Worm (Caenorhabditis elegans) whole organism, mixed stage, embryonic: ENCODE measurements around the gene C49A9.2.
"Not testable (repeated sequence)": the region's sequence is repeated elsewhere in the genome, so short reads cannot be mapped to it uniquely, and the experiment has no call there.

Source experiments
- M03D4.4 ChIP-seq: sonication (generic microtip); optimal IDR thresholded peaks from 2 replicates; lab custom pipeline; 2017; ENCODE audit warnings: mild to moderate bottlenecking, missing genetic modification characterization, missing compliant biosample characterization
- bed-3 ChIP-seq: fragments of 200-800 bp; sonication (Bioruptor generic); optimal IDR thresholded peaks from 3 replicates; lab custom pipeline; 2018; ENCODE audit warnings: mild to moderate bottlenecking, missing genetic modification characterization, moderate library complexity, missing compliant biosample characterization
- blmp-1 ChIP-seq: fragments of 150-350 bp; optimal IDR thresholded peaks from 2 replicates; lab custom pipeline; 2014; ENCODE audit warnings: missing biosample characterization, missing genetic modification characterization
- ceh-43 ChIP-seq: fragments of 200-800 bp; sonication (Bioruptor generic); optimal IDR thresholded peaks from 2 replicates; lab custom pipeline; 2018; ENCODE audit warnings: mild to moderate bottlenecking, missing genetic modification characterization, moderate library complexity, missing compliant biosample characterization
- ceh-83 ChIP-seq: fragments of 200-800 bp; sonication (Bioruptor generic); optimal IDR thresholded peaks from 2 replicates; lab custom pipeline; 2018; ENCODE audit warnings: mild to moderate bottlenecking, missing genetic modification characterization, missing compliant biosample characterization
- ces-1 ChIP-seq: fragments of 150-350 bp; optimal IDR thresholded peaks from 2 replicates; lab custom pipeline; 2014; ENCODE audit warnings: missing biosample characterization, missing genetic modification reagents, missing genetic modification characterization
- drap-1 ChIP-seq: fragments of 200-800 bp; sonication (Bioruptor generic); optimal IDR thresholded peaks from 3 replicates; lab custom pipeline; 2018; ENCODE audit warnings: mild to moderate bottlenecking, missing genetic modification characterization, missing compliant biosample characterization
- elt-1 ChIP-seq: sonication (generic microtip); optimal IDR thresholded peaks from 2 replicates; lab custom pipeline; 2017; ENCODE audit warnings: missing genetic modification characterization, mild to moderate bottlenecking, missing compliant biosample characterization, antibody characterized with exemption, moderate library complexity, borderline replicate concordance; ENCODE audit not compliant: insufficient read depth
- flh-1 ChIP-seq: fragments of 200-800 bp; sonication (Bioruptor generic); optimal IDR thresholded peaks from 2 replicates; lab custom pipeline; 2018; ENCODE audit warnings: mild to moderate bottlenecking, missing genetic modification characterization, moderate library complexity, missing compliant biosample characterization
- ham-2 ChIP-seq: fragments of 200-800 bp; sonication (Bioruptor generic); optimal IDR thresholded peaks from 2 replicates; lab custom pipeline; 2018; ENCODE audit warnings: mild to moderate bottlenecking, missing genetic modification characterization, missing compliant biosample characterization
- hlh-1 ChIP-seq: fragments of 150-350 bp; optimal IDR thresholded peaks from 2 replicates; lab custom pipeline; 2014; ENCODE audit warnings: missing biosample characterization, missing genetic modification reagents, missing genetic modification characterization
- lin-13 ChIP-seq: fragments of 150-350 bp; optimal IDR thresholded peaks from 2 replicates; lab custom pipeline; 2014; ENCODE audit warnings: missing biosample characterization, missing genetic modification characterization
- lsy-2 ChIP-seq: fragments of 150-350 bp; optimal IDR thresholded peaks from 2 replicates; lab custom pipeline; 2014; ENCODE audit warnings: missing biosample characterization, missing genetic modification characterization
- mab-5 ChIP-seq: fragments of 150-350 bp; optimal IDR thresholded peaks from 2 replicates; lab custom pipeline; 2014; ENCODE audit warnings: missing biosample characterization, missing genetic modification characterization
- mep-1 ChIP-seq: fragments of 150-350 bp; optimal IDR thresholded peaks from 2 replicates; lab custom pipeline; 2017; ENCODE audit warnings: missing biosample characterization, missing genetic modification reagents, missing genetic modification characterization, inconsistent platforms
- mls-2 ChIP-seq: sonication (generic microtip); optimal IDR thresholded peaks from 2 replicates; lab custom pipeline; 2016; ENCODE audit warnings: mild to moderate bottlenecking, missing genetic modification characterization, moderate library complexity, missing compliant biosample characterization
- nhr-12 ChIP-seq: fragments of 150-350 bp; optimal IDR thresholded peaks from 2 replicates; lab custom pipeline; 2014; ENCODE audit warnings: missing biosample characterization, missing genetic modification characterization
- nhr-2 ChIP-seq: fragments of 150-350 bp; optimal IDR thresholded peaks from 2 replicates; lab custom pipeline; 2014; ENCODE audit warnings: missing biosample characterization, missing genetic modification characterization
- nhr-237 ChIP-seq: fragments of 150-350 bp; optimal IDR thresholded peaks from 2 replicates; lab custom pipeline; 2014; ENCODE audit warnings: missing biosample characterization, missing genetic modification characterization
- nhr-28 ChIP-seq: fragments of 150-350 bp; optimal IDR thresholded peaks from 2 replicates; lab custom pipeline; 2014; ENCODE audit warnings: missing biosample characterization, missing genetic modification characterization
- nhr-76 ChIP-seq: sonication (generic microtip); optimal IDR thresholded peaks from 2 replicates; lab custom pipeline; 2017; ENCODE audit warnings: missing biosample characterization, missing genetic modification characterization
- pha-4 ChIP-seq: fragments of 150-350 bp; optimal IDR thresholded peaks from 2 replicates; lab custom pipeline; 2018; ENCODE audit warnings: missing biosample characterization, missing genetic modification reagents, missing genetic modification characterization
- sem-2 ChIP-seq: fragments of 200-800 bp; sonication (Bioruptor generic); optimal IDR thresholded peaks from 2 replicates; lab custom pipeline; 2018; ENCODE audit warnings: mild to moderate bottlenecking, missing genetic modification characterization, missing compliant biosample characterization
- snpc-4 ChIP-seq: fragments of 150-350 bp; optimal IDR thresholded peaks from 2 replicates; lab custom pipeline; 2014; ENCODE audit warnings: missing biosample characterization, missing genetic modification characterization
- tbx-8 ChIP-seq: fragments of 200-800 bp; sonication (Bioruptor generic); optimal IDR thresholded peaks from 2 replicates; lab custom pipeline; 2018; ENCODE audit warnings: mild to moderate bottlenecking, missing genetic modification characterization, moderate library complexity, missing compliant biosample characterization
- unc-120 ChIP-seq: sonication (generic microtip); optimal IDR thresholded peaks from 2 replicates; lab custom pipeline; 2017; ENCODE audit warnings: missing genetic modification characterization, missing compliant biosample characterization; ENCODE audit not compliant: poor library complexity, severe bottlenecking
- unc-39 ChIP-seq: fragments of 150-350 bp; optimal IDR thresholded peaks from 2 replicates; lab custom pipeline; 2014; ENCODE audit warnings: missing biosample characterization, missing genetic modification characterization
- unc-62 ChIP-seq: fragments of 150-350 bp; optimal IDR thresholded peaks from 2 replicates; lab custom pipeline; 2014; ENCODE audit warnings: missing biosample characterization, missing genetic modification reagents, missing genetic modification characterization
- zip-8 ChIP-seq: fragments of 150-350 bp; optimal IDR thresholded peaks from 2 replicates; lab custom pipeline; 2014; ENCODE audit warnings: missing biosample characterization, missing genetic modification characterization
- ztf-11 ChIP-seq: fragments of 150-350 bp; optimal IDR thresholded peaks from 2 replicates; lab custom pipeline; 2014; ENCODE audit warnings: missing biosample characterization, missing genetic modification characterization

The C49A9.2 gene

ce11 chrIV:6239993-6240392 is 14.8 kb downstream of the C49A9.2 start, which contains the start of gene F58F9.9:
Gene F58F9.9 (plus strand): TSS chrIV:6240293.
- no peak for TF ChIP-seq flh-1 (GFP tag; lab: Kevin White, UChicago)
- TF ChIP-seq mep-1 (tag; lab: Kevin White, UChicago): no peak
- no peak for TF ChIP-seq ceh-43
- TF ChIP-seq hlh-1: no peak
- TF ChIP-seq mab-5 (tag; lab: Kevin White, UChicago): no peak
- no peak for TF ChIP-seq drap-1 (GFP tag; lab: Kevin White, UChicago)
- no peak for TF ChIP-seq ces-1 (GFP tag; lab: Kevin White, UChicago)
- TF ChIP-seq zip-8 (tag; lab: Kevin White, UChicago): no peak
- TF ChIP-seq lin-13 (tag; lab: Kevin White, UChicago): no peak
- no peak for TF ChIP-seq nhr-237 (tag; lab: Kevin White, UChicago)
- no peak for TF ChIP-seq bed-3
- no peak for TF ChIP-seq unc-39

- TF ChIP-seq hlh-1 (no peak), unc-120 (tag; lab: Kevin White, UChicago) (no peak), nhr-76 (tag; lab: Kevin White, UChicago) (no peak), blmp-1 (tag; lab: Kevin White, UChicago) (no peak), nhr-28 (no peak), drap-1 (GFP tag; lab: Kevin White, UChicago) (no peak)
These were observed 23.2 kb downstream of the C49A9.2 start, which contains the start of gene acox-3 for ce11 chrIV:6248486-6248885. Gene acox-3 (minus strand): TSS chrIV:6248492.

- TF ChIP-seq ham-2 (no peak), ces-1 (GFP tag; lab: Kevin White, UChicago) (peak; percentile 24)
- TF ChIP-seq, all 35 proteins: peak for 1
These were observed 24.3 kb downstream of the C49A9.2 start, which contains the start of gene F58F9.1 for ce11 chrIV:6249591-6249990. Gene F58F9.1 (plus strand): TSS chrIV:6249841.

ce11 chrIV:6253000-6253399 is 27.8 kb downstream of the C49A9.2 start, which contains the start of gene T13A10.2:
Gene T13A10.2 (plus strand): TSS chrIV:6253300.
- not testable (repeated sequence) for TF ChIP-seq mep-1, zip-8, nhr-12 (tag; lab: Kevin White, UChicago)
- TF ChIP-seq, all 35 proteins: peak for 0; not testable (repeated sequence) for 35

- no peak for TF ChIP-seq nhr-2 (tag; lab: Kevin White, UChicago)
- no peak for TF ChIP-seq M03D4.4 (tag; lab: Kevin White, UChicago)
- no peak for TF ChIP-seq nhr-28
- no peak for TF ChIP-seq sem-2 (GFP tag; lab: Kevin White, UChicago)
- no peak for TF ChIP-seq blmp-1 (tag; lab: Kevin White, UChicago)
- no peak for TF ChIP-seq pha-4 (tag; lab: Kevin White, UChicago)
- TF ChIP-seq unc-62: no peak
- no peak for TF ChIP-seq nhr-76 (tag; lab: Kevin White, UChicago)
- TF ChIP-seq unc-39: no peak
- TF ChIP-seq ceh-83: no peak
- no peak for TF ChIP-seq mls-2 (tag; lab: Kevin White, UChicago)
- TF ChIP-seq flh-1 (GFP tag; lab: Kevin White, UChicago): no peak
- TF ChIP-seq, all 35 proteins: peak for 0
These were observed 29.4 kb downstream of the C49A9.2 start, which contains the start of gene T13A10.64 for ce11 chrIV:6254635-6255034. Gene T13A10.64 (plus strand): TSS chrIV:6254935.

ce11 chrIV:6258967-6259366 is 33.7 kb downstream of the C49A9.2 start:
- TF ChIP-seq ces-1 (GFP tag; lab: Kevin White, UChicago) (no peak), elt-1 (no peak), flh-1 (GFP tag; lab: Kevin White, UChicago) (no peak), ztf-11 (tag; lab: Kevin White, UChicago) (no peak), lsy-2 (tag; lab: Kevin White, UChicago) (no peak), ham-2 (no peak), nhr-237 (tag; lab: Kevin White, UChicago) (no peak)

ce11 chrIV:6259732-6260131 is 34.5 kb downstream of the C49A9.2 start, which contains the start of gene nlp-16:
Gene nlp-16 (minus strand): TSS chrIV:6259832.
- TF ChIP-seq ztf-11 (tag; lab: Kevin White, UChicago) (no peak), mls-2 (tag; lab: Kevin White, UChicago) (no peak), ces-1 (GFP tag; lab: Kevin White, UChicago) (no peak), tbx-8 (GFP tag; lab: Kevin White, UChicago) (no peak), bed-3 (no peak), snpc-4 (tag; lab: Kevin White, UChicago) (no peak)
- TF ChIP-seq, all 35 proteins: peak for 0
